Worm (Caenorhabditis elegans): ENCODE data around the gene ani-2.

ce11 chrII:6370110-6370509 lies 4.9 kb upstream of the ani-2 start:
- TF ChIP-seq him-1 (tag; optimal IDR thresholded peaks at IDR 0.05) (no peak), W03F9.2 (tag; optimal IDR thresholded peaks at IDR 0.05) (peak; percentile 81), dao-5 (tag; optimal IDR thresholded peaks at IDR 0.05) (no peak)

Data from whole organism, L4/young adult.